Worm (Caenorhabditis elegans) whole organism, young adult: Measurements from ENCODE around the gene ech-5.
"Not testable (repeated sequence)": the region's sequence is repeated elsewhere in the genome, so short reads cannot be mapped to it uniquely, and the experiment has no call there.

ENCODE experiments used
- ceh-100 ChIP-seq: fragments of 200-800 bp; sonication (Bioruptor generic); IDR thresholded peaks from 2 replicates; pipeline ENCODE4 v1.3.6; 2022; ENCODE audit warnings: missing genetic modification reagents, missing genetic modification characterization, missing compliant biosample characterization
- dpl-1 ChIP-seq: fragments of 150-350 bp; optimal IDR thresholded peaks from 2 replicates; lab custom pipeline; 2014; ENCODE audit warnings: missing biosample characterization, missing genetic modification reagents, missing genetic modification characterization
- gei-17 ChIP-seq: fragments of 200-800 bp; sonication (Bioruptor generic); optimal IDR thresholded peaks from 2 replicates; lab custom pipeline; 2018; ENCODE audit warnings: mild to moderate bottlenecking, missing genetic modification characterization, missing compliant biosample characterization
- hlh-12 ChIP-seq: sonication (generic microtip); optimal IDR thresholded peaks from 2 replicates; lab custom pipeline; 2016; ENCODE audit warnings: missing genetic modification characterization, missing compliant biosample characterization
- hsf-1 ChIP-seq: fragments of 200-800 bp; sonication (Bioruptor generic); IDR thresholded peaks from 2 replicates; pipeline ENCODE4 v1.3.6; 2022; ENCODE audit warnings: missing genetic modification reagents, missing genetic modification characterization, missing compliant biosample characterization
- lin-40 ChIP-seq: sonication (generic microtip); optimal IDR thresholded peaks from 2 replicates; lab custom pipeline; 2016; ENCODE audit warnings: missing genetic modification characterization, mild to moderate bottlenecking, missing compliant biosample characterization, missing genotype, missing genetic modification reagents
- nhr-90 ChIP-seq: sonication (generic microtip); optimal IDR thresholded peaks from 2 replicates; lab custom pipeline; 2016; ENCODE audit warnings: missing genotype, mild to moderate bottlenecking, missing genetic modification characterization, missing compliant biosample characterization
- pha-4 ChIP-seq: fragments of 150-350 bp; sonication (generic microtip); optimal IDR thresholded peaks from 2 replicates; lab custom pipeline; 2014; ENCODE audit warnings: missing biosample characterization, missing genetic modification reagents, missing genetic modification characterization
- rpc-1 ChIP-seq, 2 experiments: fragments of 150-350 bp in 1 of 2; sonication (generic microtip) in 1 of 2; optimal IDR thresholded peaks; 2 replicates each; lab custom pipeline; 2014 to 2018; ENCODE audit warnings: missing biosample characterization in 1 of 2, missing genetic modification characterization in 1 of 2, missing genetic modification reagents in 1 of 2, missing genotype in 1 of 2
- snpc-4 ChIP-seq, 5 experiments: fragments of 150-350 bp in 1 of 5; sonication (generic microtip) in 4 of 5; optimal IDR thresholded peaks; 2 replicates each; lab custom pipeline; 2014 to 2018; ENCODE audit warnings: missing genetic modification characterization in 5 of 5, missing biosample characterization in 3 of 5, antibody characterized with exemption in 2 of 5, mild to moderate bottlenecking in 2 of 5, missing compliant biosample characterization in 2 of 5, missing genotype in 2 of 5, moderate library complexity in 2 of 5, missing genetic modification reagents in 1 of 5
- unc-130 ChIP-seq: sonication (generic microtip); optimal IDR thresholded peaks from 2 replicates; lab custom pipeline; 2016; ENCODE audit warnings: missing genetic modification reagents, missing genetic modification characterization, missing compliant biosample characterization

DNA sequence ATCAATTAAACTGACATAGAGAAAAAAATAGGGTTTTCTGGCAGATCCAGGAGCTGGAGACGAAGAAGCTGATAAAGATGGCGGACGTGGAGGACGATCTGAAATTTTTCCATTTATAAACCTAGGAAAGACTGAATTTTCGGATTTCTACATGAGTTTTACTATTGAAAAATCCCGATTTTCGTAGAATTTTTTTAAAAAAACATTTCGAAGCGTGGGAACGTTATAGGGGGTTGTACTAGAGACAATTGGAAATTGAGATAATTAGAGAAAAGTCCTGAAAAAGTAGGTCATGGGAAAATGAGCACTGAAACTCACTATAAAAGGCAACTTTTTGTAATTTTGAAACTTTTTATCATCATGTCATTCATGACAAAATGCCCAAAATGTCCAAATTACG, 25.8 kb upstream of the ech-5 start, which contains the start of gene F56B3.9:
- TF ChIP-seq ceh-100 (GFP tag; lab: Robert Waterston, UW); gei-17 (GFP tag; lab: Kevin White, UChicago); dpl-1 (GFP tag; lab: Kevin White, UChicago); hsf-1; lin-40 (tag; lab: Kevin White, UChicago); nhr-90; unc-130 (GFP tag; lab: Kevin White, UChicago); rpc-1 (optimal IDR thresholded peaks at IDR 0.05; lab: Kevin White, UChicago); rpc-1 (tag; optimal IDR thresholded peaks at IDR 0.05; lab: Kevin White, UChicago); hlh-12 (tag; lab: Kevin White, UChicago); snpc-4 (GFP tag; optimal IDR thresholded peaks at IDR 0.05; lab: Kevin White, UChicago); snpc-4 (tag; optimal IDR thresholded peaks at IDR 0.05; lab: Kevin White, UChicago); pha-4 (tag; lab: Kevin White, UChicago): not testable (repeated sequence)
